Fruit fly (Drosophila melanogaster) whole organism, embryonic: ENCODE results near the gene kay.
A peak's percentile ranks its signal among the peaks of the same experiment; 100 is the strongest.

Experiments used
- Ada2b ChIP-seq: fragments of 200-800 bp; sonication (Bioruptor generic); IDR thresholded peaks from 2 replicates; pipeline ENCODE4 v1.3.6; 2022; ENCODE audit warnings: missing biosample characterization, missing genetic modification characterization
- Adf1 ChIP-seq: fragments of 200-800 bp; sonication (Bioruptor generic); IDR thresholded peaks from 2 replicates; pipeline ENCODE4 v1.3.6; 2022; ENCODE audit warnings: missing biosample characterization, missing genetic modification characterization
- Blimp-1 ChIP-seq: fragments of 200-800 bp; sonication (Bioruptor generic); optimal IDR thresholded peaks from 3 replicates; lab custom pipeline; 2018; ENCODE audit warnings: missing biosample characterization, missing genetic modification characterization, mild to moderate bottlenecking, moderate library complexity, missing genetic modification reagents
- CG1024 ChIP-seq: fragments of 200-800 bp; sonication (Bioruptor generic); IDR thresholded peaks from 2 replicates; pipeline ENCODE4 v1.3.6; 2022; ENCODE audit warnings: missing biosample characterization, missing genetic modification characterization
- CG11456 ChIP-seq: fragments of 200-800 bp; sonication (Bioruptor generic); IDR thresholded peaks from 3 replicates; pipeline ENCODE4 v1.3.6; 2022; ENCODE audit warnings: missing biosample characterization, missing genetic modification characterization
- CG11560 ChIP-seq: fragments of 200-800 bp; sonication (Bioruptor generic); IDR thresholded peaks from 3 replicates; pipeline ENCODE4 v1.3.6; 2022; ENCODE audit warnings: missing biosample characterization, missing genetic modification characterization
- CG12071 ChIP-seq: fragments of 200-800 bp; sonication (Bioruptor generic); optimal IDR thresholded peaks from 3 replicates; lab custom pipeline; 2018; ENCODE audit warnings: missing biosample characterization, mild to moderate bottlenecking, missing genetic modification characterization
- CG12769 ChIP-seq: fragments of 200-800 bp; sonication (Bioruptor generic); optimal IDR thresholded peaks from 2 replicates; lab custom pipeline; 2019; ENCODE audit warnings: missing biosample characterization, mild to moderate bottlenecking, missing genetic modification characterization, moderate library complexity
- CG14050 ChIP-seq: fragments of 200-800 bp; sonication (Bioruptor generic); IDR thresholded peaks from 3 replicates; pipeline ENCODE4 v1.3.6; 2022; ENCODE audit warnings: missing biosample characterization, missing genetic modification characterization
- CG16813 ChIP-seq: fragments of 200-800 bp; sonication (Bioruptor generic); IDR thresholded peaks from 3 replicates; pipeline ENCODE4 v1.3.6; 2022; ENCODE audit warnings: missing biosample characterization, missing genetic modification characterization; ENCODE audit not compliant: partially characterized antibody
- CG18619 ChIP-seq: fragments of 200-800 bp; sonication (Bioruptor generic); optimal IDR thresholded peaks from 3 replicates; lab custom pipeline; 2017; ENCODE audit warnings: missing biosample characterization, mild to moderate bottlenecking, missing genetic modification characterization
- CG2889 ChIP-seq: fragments of 200-800 bp; sonication (Bioruptor generic); IDR thresholded peaks from 3 replicates; pipeline ENCODE4 v1.3.6; 2022; ENCODE audit warnings: missing biosample characterization, missing genetic modification characterization
- CG31365 ChIP-seq: fragments of 200-800 bp; sonication (Bioruptor generic); optimal IDR thresholded peaks from 2 replicates; lab custom pipeline; 2018; ENCODE audit warnings: missing biosample characterization, mild to moderate bottlenecking, missing genetic modification characterization
- CG3163 ChIP-seq: fragments of 200-800 bp; sonication (Bioruptor generic); optimal IDR thresholded peaks from 3 replicates; lab custom pipeline; 2016; ENCODE audit warnings: missing biosample characterization, missing genetic modification characterization
- CG3838 ChIP-seq: fragments of 200-800 bp; sonication (Bioruptor generic); optimal IDR thresholded peaks from 3 replicates; lab custom pipeline; 2016; ENCODE audit warnings: missing biosample characterization, missing genetic modification characterization
- CG4617 ChIP-seq: fragments of 200-800 bp; sonication (Bioruptor generic); optimal IDR thresholded peaks from 3 replicates; lab custom pipeline; 2016; ENCODE audit warnings: missing biosample characterization, missing genetic modification characterization, borderline replicate concordance
- CG7786 ChIP-seq: fragments of 200-800 bp; sonication (Bioruptor generic); optimal IDR thresholded peaks from 2 replicates; lab custom pipeline; 2016; ENCODE audit warnings: missing biosample characterization, missing genetic modification characterization
- CG7963 ChIP-seq: fragments of 200-800 bp; sonication (Bioruptor generic); IDR thresholded peaks from 3 replicates; pipeline ENCODE4 v1.3.6; 2022; ENCODE audit warnings: missing biosample characterization, missing genetic modification characterization; ENCODE audit not compliant: partially characterized antibody
- CG7987 ChIP-seq: fragments of 200-800 bp; sonication (Bioruptor generic); optimal IDR thresholded peaks from 2 replicates; lab custom pipeline; 2018; ENCODE audit warnings: missing biosample characterization, mild to moderate bottlenecking, missing genetic modification characterization, moderate library complexity
- CG9817 ChIP-seq: fragments of 200-800 bp; sonication (Bioruptor generic); optimal IDR thresholded peaks from 2 replicates; lab custom pipeline; 2018; ENCODE audit warnings: missing biosample characterization, mild to moderate bottlenecking, missing genetic modification characterization, moderate library complexity
- Chrac-16 ChIP-seq: fragments of 200-800 bp; sonication (Bioruptor generic); optimal IDR thresholded peaks from 3 replicates; lab custom pipeline; 2016; ENCODE audit warnings: missing biosample characterization, missing genetic modification characterization
- CoRest ChIP-seq: fragments of 200-800 bp; sonication (Bioruptor generic); optimal IDR thresholded peaks from 3 replicates; lab custom pipeline; 2018; ENCODE audit warnings: missing biosample characterization, mild to moderate bottlenecking, missing genetic modification characterization, moderate library complexity
- D ChIP-seq, 2 experiments: fragments of 200-800 bp in 1 of 2; fragments of >200 bp in 1 of 2; sonication (Bioruptor generic) in 1 of 2; optimal IDR thresholded peaks; 2 replicates in 1 of 2; 3 replicates in 1 of 2; lab custom pipeline; 2017; ENCODE audit warnings: mild to moderate bottlenecking in 1 of 2, missing biosample characterization in 1 of 2, missing genetic modification characterization in 1 of 2, missing genetic modification reagents in 1 of 2
- Dbx ChIP-seq: fragments of 200-800 bp; sonication (Bioruptor generic); IDR thresholded peaks from 3 replicates; pipeline ENCODE4 v1.3.6; 2022; ENCODE audit warnings: missing biosample characterization, missing genetic modification characterization
- Deaf1 ChIP-seq: fragments of 200-800 bp; optimal IDR thresholded peaks from 3 replicates; lab custom pipeline; 2019; ENCODE audit warnings: missing biosample characterization, mild to moderate bottlenecking, missing genetic modification characterization, moderate library complexity
- Doc2 ChIP-seq: fragments of 200-800 bp; sonication (Bioruptor generic); IDR thresholded peaks from 2 replicates; pipeline ENCODE4 v1.3.6; 2022; ENCODE audit warnings: missing biosample characterization, missing genetic modification characterization
- E2f1 ChIP-seq: fragments of 200-800 bp; sonication (Bioruptor generic); IDR thresholded peaks from 2 replicates; pipeline ENCODE4 v1.3.6; 2022; ENCODE audit warnings: missing biosample characterization, missing genetic modification characterization
- Eip74EF ChIP-seq, 2 experiments: fragments of 200-800 bp in 1 of 2; fragments of >200 bp in 1 of 2; sonication (Bioruptor generic) in 1 of 2; optimal IDR thresholded peaks; 2 replicates each; lab custom pipeline; 2017 to 2019; ENCODE audit warnings: missing biosample characterization in 2 of 2, missing genetic modification characterization in 2 of 2, mild to moderate bottlenecking in 1 of 2, moderate library complexity in 1 of 2
- HmgD ChIP-seq: fragments of 200-800 bp; sonication (Bioruptor generic); optimal IDR thresholded peaks from 3 replicates; lab custom pipeline; 2016; ENCODE audit warnings: missing biosample characterization, missing genetic modification characterization
- Lim3 ChIP-seq: fragments of 200-800 bp; sonication (Bioruptor generic); IDR thresholded peaks from 2 replicates; pipeline ENCODE4 v1.3.6; 2022; ENCODE audit warnings: missing biosample characterization, missing genetic modification characterization
- Nf-YC ChIP-seq: fragments of 200-800 bp; optimal IDR thresholded peaks from 3 replicates; lab custom pipeline; 2019; ENCODE audit warnings: missing biosample characterization, mild to moderate bottlenecking, missing genetic modification characterization, moderate library complexity
- Scr ChIP-seq: fragments of 200-800 bp; sonication (Bioruptor generic); IDR thresholded peaks from 2 replicates; pipeline ENCODE4 v1.3.6; 2022; ENCODE audit warnings: missing biosample characterization, missing genetic modification characterization; ENCODE audit not compliant: partially characterized antibody
- Xbp1 ChIP-seq: fragments of 200-800 bp; sonication (Bioruptor generic); optimal IDR thresholded peaks from 3 replicates; lab custom pipeline; 2016; ENCODE audit warnings: missing biosample characterization, mild to moderate bottlenecking, missing genetic modification characterization
- chn ChIP-seq: fragments of 200-800 bp; sonication (Bioruptor generic); optimal IDR thresholded peaks from 2 replicates; lab custom pipeline; 2016; ENCODE audit warnings: missing biosample characterization, missing genetic modification characterization
- cwo ChIP-seq: fragments of 200-800 bp; sonication (Bioruptor generic); optimal IDR thresholded peaks from 3 replicates; lab custom pipeline; 2017; ENCODE audit warnings: missing biosample characterization, missing genetic modification characterization, mild to moderate bottlenecking, moderate library complexity, missing genetic modification reagents
- dysf ChIP-seq: fragments of 200-800 bp; sonication (Bioruptor generic); IDR thresholded peaks from 3 replicates; pipeline ENCODE4 v1.3.6; 2022; ENCODE audit warnings: missing biosample characterization, missing genetic modification characterization
- fd64A ChIP-seq: fragments of 200-800 bp; sonication (Bioruptor generic); optimal IDR thresholded peaks from 3 replicates; lab custom pipeline; 2018; ENCODE audit warnings: missing biosample characterization, mild to moderate bottlenecking, missing genetic modification characterization
- fru ChIP-seq: fragments of >200 bp; optimal IDR thresholded peaks from 2 replicates; lab custom pipeline; 2017
- gce ChIP-seq: fragments of 200-800 bp; sonication (Bioruptor generic); IDR thresholded peaks from 3 replicates; pipeline ENCODE4 v1.3.6; 2022; ENCODE audit warnings: missing biosample characterization, missing genetic modification characterization
- gfzf ChIP-seq: fragments of 200-800 bp; sonication (Bioruptor generic); optimal IDR thresholded peaks from 2 replicates; lab custom pipeline; 2016; ENCODE audit warnings: missing biosample characterization, mild to moderate bottlenecking, missing genetic modification characterization, moderate library complexity
- grn ChIP-seq: fragments of 200-800 bp; sonication (Bioruptor generic); optimal IDR thresholded peaks from 3 replicates; lab custom pipeline; 2017; ENCODE audit warnings: missing biosample characterization, missing genetic modification characterization
- kah ChIP-seq: fragments of 200-800 bp; sonication (Bioruptor generic); optimal IDR thresholded peaks from 2 replicates; lab custom pipeline; 2018; ENCODE audit warnings: missing biosample characterization, mild to moderate bottlenecking, missing genetic modification characterization
- lab ChIP-seq: fragments of 200-800 bp; sonication (Bioruptor generic); optimal IDR thresholded peaks from 3 replicates; lab custom pipeline; 2017; ENCODE audit warnings: missing biosample characterization, missing genetic modification characterization, mild to moderate bottlenecking, moderate library complexity, missing genetic modification reagents
- lilli ChIP-seq: fragments of 200-800 bp; sonication (Bioruptor generic); optimal IDR thresholded peaks from 3 replicates; lab custom pipeline; 2016; ENCODE audit warnings: missing biosample characterization, missing genetic modification characterization
- odd ChIP-seq: fragments of 200-800 bp; sonication (Bioruptor generic); optimal IDR thresholded peaks from 2 replicates; lab custom pipeline; 2017; ENCODE audit warnings: missing biosample characterization, mild to moderate bottlenecking, missing genetic modification characterization
- pho ChIP-seq: fragments of 200-800 bp; sonication (Bioruptor generic); optimal IDR thresholded peaks from 2 replicates; lab custom pipeline; 2016; ENCODE audit warnings: missing biosample characterization, missing genetic modification characterization
- phol ChIP-seq: fragments of 200-800 bp; sonication (Bioruptor generic); optimal IDR thresholded peaks from 3 replicates; lab custom pipeline; 2018; ENCODE audit warnings: missing biosample characterization, mild to moderate bottlenecking, missing genetic modification characterization, moderate library complexity
- psq ChIP-seq: fragments of 200-800 bp; sonication (Bioruptor generic); optimal IDR thresholded peaks from 2 replicates; lab custom pipeline; 2017; ENCODE audit warnings: missing biosample characterization, missing genetic modification characterization
- sens-2 ChIP-seq: fragments of 200-800 bp; sonication (Bioruptor generic); IDR thresholded peaks from 2 replicates; pipeline ENCODE4 v1.3.6; 2022; ENCODE audit warnings: missing biosample characterization, missing genetic modification characterization
- sima ChIP-seq: fragments of 200-800 bp; sonication (Bioruptor generic); optimal IDR thresholded peaks from 2 replicates; lab custom pipeline; 2016; ENCODE audit warnings: missing biosample characterization, missing genetic modification characterization
- sug ChIP-seq: fragments of 200-800 bp; optimal IDR thresholded peaks from 2 replicates; lab custom pipeline; 2019; ENCODE audit warnings: missing biosample characterization, mild to moderate bottlenecking, missing genetic modification characterization, moderate library complexity

kay gene

dm6 chr3R:29782367-29782766, 16.6 kb downstream of the kay start (continued):
- TF ChIP-seq CG11560 (tag; lab: Robert Waterston, UW) (no peak), Adf1 (GFP tag; lab: Robert Waterston, UW) (peak; percentile 50; the same call in 1 of the 2 replicates), lab (GFP tag; lab: Kevin White, UChicago) (peak; percentile 65), CG4617 (GFP tag; lab: Kevin White, UChicago) (no peak), CG16813 (GFP tag; lab: Robert Waterston, UW) (no peak), CG7786 (GFP tag; lab: Kevin White, UChicago) (no peak), Eip74EF (GFP tag; optimal IDR thresholded peaks at IDR 0.05; lab: Kevin White, UChicago) (no peak), CG18619 (GFP tag; lab: Kevin White, UChicago) (no peak), psq (GFP tag; lab: Kevin White, UChicago) (no peak), CG7987 (GFP tag; lab: Kevin White, UChicago) (peak; percentile 64), CG31365 (peak; percentile 41), fru (lab: Kevin White, UChicago) (no peak), pho (GFP tag; lab: Kevin White, UChicago) (no peak), Xbp1 (GFP tag; lab: Kevin White, UChicago) (no peak), CG9817 (tag; lab: Kevin White, UChicago) (no peak), odd (GFP tag; lab: Kevin White, UChicago) (no peak), CG14050 (GFP tag; lab: Robert Waterston, UW) (no peak; the same call in 2 of the 3 replicates), CG12769 (tag; lab: Kevin White, UChicago) (peak; percentile 65), cwo (GFP tag; lab: Kevin White, UChicago) (peak; percentile 34), E2f1 (GFP tag; lab: Robert Waterston, UW) (no peak), Dbx (GFP tag; lab: Robert Waterston, UW) (no peak), Chrac-16 (GFP tag; lab: Kevin White, UChicago) (no peak), kah (no peak), CG2889 (no peak), dysf (GFP tag; lab: Robert Waterston, UW) (no peak), D (optimal IDR thresholded peaks at IDR 0.05; lab: Kevin White, UChicago) (no peak), D (GFP tag; optimal IDR thresholded peaks at IDR 0.05; lab: Kevin White, UChicago) (no peak), lilli (GFP tag; lab: Kevin White, UChicago) (no peak), sima (GFP tag; lab: Kevin White, UChicago) (no peak), Lim3 (GFP tag; lab: Robert Waterston, UW) (no peak), gce (GFP tag; lab: Robert Waterston, UW) (0 out of 3 replicates have a peak, but pooled peaks have one; percentile 48), HmgD (GFP tag; lab: Kevin White, UChicago) (no peak), CG3838 (GFP tag; lab: Kevin White, UChicago) (no peak), sens-2 (GFP tag; lab: Robert Waterston, UW) (no peak), CG12071 (GFP tag; lab: Kevin White, UChicago) (peak; percentile 36), Nf-YC (tag; lab: Kevin White, UChicago) (peak; percentile 42), gfzf (GFP tag; lab: Kevin White, UChicago) (no peak), CG1024 (GFP tag; lab: Robert Waterston, UW) (no peak), Blimp-1 (GFP tag; lab: Kevin White, UChicago) (no peak), Deaf1 (tag; lab: Kevin White, UChicago) (peak; percentile 74), Ada2b (no peak), Scr (GFP tag; lab: Robert Waterston, UW) (peak; percentile 44; the same call in 1 of the 2 replicates), CG3163 (GFP tag; lab: Kevin White, UChicago) (no peak), CoRest (no peak), Doc2 (GFP tag; lab: Robert Waterston, UW) (no peak), phol (tag; lab: Kevin White, UChicago) (no peak), CG11456 (GFP tag; lab: Robert Waterston, UW) (no peak), sug (tag; lab: Kevin White, UChicago) (no peak), grn (GFP tag; lab: Kevin White, UChicago) (no peak), chn (GFP tag; lab: Kevin White, UChicago) (no peak), CG7963 (GFP tag; lab: Robert Waterston, UW) (0 out of 3 replicates have a peak, but pooled peaks have one; percentile 37), fd64A (no peak)
